Worm (Caenorhabditis elegans): ENCODE data around the gene ZK666.2.

- TF ChIP-seq unc-120 (tag; optimal IDR thresholded peaks at IDR 0.05; ENCODE audit: poor library complexity, severe bottlenecking) (no peak), flh-1 (GFP tag; optimal IDR thresholded peaks at IDR 0.05) (no peak), unc-62 (GFP tag; optimal IDR thresholded peaks at IDR 0.05) (no peak), cnd-1 (tag; optimal IDR thresholded peaks at IDR 0.05) (no peak), ztf-11 (tag; optimal IDR thresholded peaks at IDR 0.05) (no peak), mep-1 (tag; optimal IDR thresholded peaks at IDR 0.05) (no peak), elt-3 (tag; optimal IDR thresholded peaks at IDR 0.05) (no peak), nhr-12 (tag; optimal IDR thresholded peaks at IDR 0.05) (no peak), unc-39 (tag; optimal IDR thresholded peaks at IDR 0.05) (no peak), nhr-76 (tag; optimal IDR thresholded peaks at IDR 0.05) (no peak), mab-5 (tag; optimal IDR thresholded peaks at IDR 0.05) (no peak), nhr-237 (tag; optimal IDR thresholded peaks at IDR 0.05) (no peak)
Measured at ce11 chrII:10476039-10476438, 4.3 kb upstream of the ZK666.2 start, which contains the start of gene clec-58.

All from whole organism, mixed stage, embryonic.